Worm (Caenorhabditis elegans) whole organism, young adult: ENCODE data around the gene rfp-1.

Experiments
- B0336.3 ChIP-seq: fragments of 200-800 bp; sonication (Bioruptor generic); IDR thresholded peaks from 2 replicates; pipeline ENCODE4 v1.3.6; 2022; ENCODE audit warnings: missing genetic modification characterization, missing compliant biosample characterization
- C17E4.6 ChIP-seq: fragments of 200-800 bp; sonication (Bioruptor generic); IDR thresholded peaks from 2 replicates; pipeline ENCODE4 v1.3.6; 2022; ENCODE audit warnings: missing genetic modification reagents, missing genetic modification characterization, missing compliant biosample characterization
- Y53F4B.3 ChIP-seq: fragments of 200-800 bp; sonication (Bioruptor generic); IDR thresholded peaks from 2 replicates; pipeline ENCODE4 v1.3.6; 2022; ENCODE audit warnings: missing genetic modification reagents, missing genetic modification characterization, missing compliant biosample characterization
- bed-1 ChIP-seq: fragments of 200-800 bp; sonication (Bioruptor generic); IDR thresholded peaks from 2 replicates; pipeline ENCODE4 v1.3.6; 2022; ENCODE audit warnings: missing genetic modification reagents, missing genetic modification characterization, missing compliant biosample characterization
- egl-18 ChIP-seq: fragments of 200-800 bp; sonication (Bioruptor generic); IDR thresholded peaks from 2 replicates; pipeline ENCODE4 v1.3.6; 2022; ENCODE audit warnings: missing genetic modification reagents, missing genetic modification characterization, missing compliant biosample characterization
- lin-26 ChIP-seq: fragments of 200-800 bp; sonication (Bioruptor generic); IDR thresholded peaks from 2 replicates; pipeline ENCODE4 v1.3.6; 2022; ENCODE audit warnings: missing genetic modification reagents, missing genetic modification characterization, missing compliant biosample characterization
- pha-4 ChIP-seq: fragments of 150-350 bp; sonication (generic microtip); optimal IDR thresholded peaks from 2 replicates; lab custom pipeline; 2014; ENCODE audit warnings: missing biosample characterization, missing genetic modification reagents, missing genetic modification characterization
- snpc-4 ChIP-seq, 5 experiments: fragments of 150-350 bp in 1 of 5; sonication (generic microtip) in 4 of 5; optimal IDR thresholded peaks; 2 replicates each; lab custom pipeline; 2014 to 2018; ENCODE audit warnings: missing genetic modification characterization in 5 of 5, missing biosample characterization in 3 of 5, antibody characterized with exemption in 2 of 5, mild to moderate bottlenecking in 2 of 5, missing compliant biosample characterization in 2 of 5, missing genotype in 2 of 5, moderate library complexity in 2 of 5, missing genetic modification reagents in 1 of 5
- tbp1 ChIP-seq: fragments of 200-800 bp; sonication (Bioruptor generic); optimal IDR thresholded peaks from 2 replicates; lab custom pipeline; 2018; ENCODE audit warnings: mild to moderate bottlenecking, missing genetic modification characterization, missing compliant biosample characterization
- unc-130 ChIP-seq: sonication (generic microtip); optimal IDR thresholded peaks from 2 replicates; lab custom pipeline; 2016; ENCODE audit warnings: missing genetic modification reagents, missing genetic modification characterization, missing compliant biosample characterization
- unc-62 ChIP-seq: fragments of 150-350 bp; optimal IDR thresholded peaks from 2 replicates; lab custom pipeline; 2014; ENCODE audit warnings: missing biosample characterization, missing genetic modification reagents, missing genetic modification characterization

DNA sequence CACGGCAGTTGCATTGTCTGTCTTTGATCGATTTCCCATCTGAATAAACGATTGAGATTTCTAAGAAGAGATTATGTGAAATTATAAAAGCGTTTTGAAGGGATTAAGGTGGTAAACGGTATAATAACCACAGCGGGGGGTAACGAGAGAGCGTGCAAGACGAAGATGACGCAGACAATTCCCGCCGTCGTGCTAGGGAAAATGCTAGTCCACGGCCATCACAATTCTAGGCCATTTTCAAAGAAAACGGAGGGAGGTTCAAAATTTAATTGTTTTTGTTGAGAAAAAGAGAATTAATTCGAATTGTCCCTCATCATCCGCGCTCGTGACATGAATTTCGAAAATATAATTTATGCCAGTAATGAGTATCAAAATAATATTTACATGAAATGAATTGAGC is 39.3 kb upstream of the rfp-1 start, which contains the start of gene F10E9.11:
- TF ChIP-seq Y53F4B.3 (GFP tag; lab: Robert Waterston, UW) (no peak), unc-130 (peak; percentile 89), pha-4 (tag; lab: Kevin White, UChicago) (peak; percentile 5), C17E4.6 (GFP tag; lab: Robert Waterston, UW) (0 out of 2 replicates have a peak, but pooled peaks have one; percentile 37), bed-1 (GFP tag; lab: Robert Waterston, UW) (no peak), snpc-4 (GFP tag; optimal IDR thresholded peaks at IDR 0.05; lab: Kevin White, UChicago) (no peak), snpc-4 (tag; optimal IDR thresholded peaks at IDR 0.05; lab: Kevin White, UChicago) (peak in 2 of 4 experiments; percentile 37 to 56), unc-62 (GFP tag; lab: Kevin White, UChicago) (no peak), lin-26 (no peak), tbp1 (GFP tag; lab: Kevin White, UChicago) (peak; percentile 57), egl-18 (no peak), B0336.3 (GFP tag; lab: Robert Waterston, UW) (no peak)
